Fruit fly (Drosophila melanogaster) whole organism, adult: ENCODE data around the gene CG10508.

Source experiments
- CG11617 ChIP-seq: fragments of 200-800 bp; sonication (Bioruptor generic); optimal IDR thresholded peaks from 2 replicates; lab custom pipeline; 2017; ENCODE audit warnings: mild to moderate bottlenecking, missing biosample characterization, missing genetic modification reagents, missing genetic modification characterization
- CG12768 ChIP-seq: fragments of 200-800 bp; sonication (Bioruptor generic); optimal IDR thresholded peaks from 2 replicates; lab custom pipeline; 2017; ENCODE audit warnings: missing biosample characterization, missing genetic modification characterization, mild to moderate bottlenecking, moderate library complexity, missing genetic modification reagents
- CG14711 ChIP-seq: fragments of 200-800 bp; sonication (Bioruptor generic); optimal IDR thresholded peaks from 2 replicates; lab custom pipeline; 2018; ENCODE audit warnings: missing biosample characterization, mild to moderate bottlenecking, missing genetic modification characterization, moderate library complexity
- CG1620 ChIP-seq: fragments of 200-800 bp; sonication (Bioruptor generic); optimal IDR thresholded peaks from 2 replicates; lab custom pipeline; 2016; ENCODE audit warnings: missing biosample characterization, missing genetic modification characterization
- CG33017 ChIP-seq: fragments of 200-800 bp; sonication (Bioruptor generic); optimal IDR thresholded peaks from 2 replicates; lab custom pipeline; 2018; ENCODE audit warnings: missing biosample characterization, mild to moderate bottlenecking, missing genetic modification characterization, moderate library complexity
- CG5204 ChIP-seq: fragments of 200-800 bp; sonication (Bioruptor generic); optimal IDR thresholded peaks from 2 replicates; lab custom pipeline; 2016; ENCODE audit warnings: missing biosample characterization, missing genetic modification characterization
- CG7045 ChIP-seq: fragments of 200-800 bp; sonication (Bioruptor generic); optimal IDR thresholded peaks from 2 replicates; lab custom pipeline; 2017; ENCODE audit warnings: missing biosample characterization, mild to moderate bottlenecking, missing genetic modification characterization
- CG7101 ChIP-seq: fragments of 200-800 bp; sonication (Bioruptor generic); optimal IDR thresholded peaks from 2 replicates; lab custom pipeline; 2018; ENCODE audit warnings: missing biosample characterization, mild to moderate bottlenecking, missing genetic modification characterization, moderate library complexity
- Clk ChIP-seq: fragments of 200-800 bp; sonication (Bioruptor generic); optimal IDR thresholded peaks from 2 replicates; lab custom pipeline; 2017; ENCODE audit warnings: missing biosample characterization, missing genetic modification characterization
- Crg-1 ChIP-seq: fragments of 200-800 bp; sonication (Bioruptor generic); optimal IDR thresholded peaks from 2 replicates; lab custom pipeline; 2016; ENCODE audit warnings: missing biosample characterization, missing genetic modification characterization
- Hr96 ChIP-seq: fragments of 200-800 bp; sonication (Bioruptor generic); optimal IDR thresholded peaks from 2 replicates; lab custom pipeline; 2016; ENCODE audit warnings: missing biosample characterization, missing genetic modification characterization
- Mnt ChIP-seq: fragments of 200-800 bp; sonication (Bioruptor generic); optimal IDR thresholded peaks from 2 replicates; lab custom pipeline; 2016; ENCODE audit warnings: missing biosample characterization, mild to moderate bottlenecking, missing genetic modification characterization
- bab1 ChIP-seq: fragments of 200-800 bp; sonication (Bioruptor generic); optimal IDR thresholded peaks from 3 replicates; lab custom pipeline; 2019; ENCODE audit warnings: missing biosample characterization, mild to moderate bottlenecking, missing genetic modification characterization, moderate library complexity
- cic ChIP-seq: fragments of 200-800 bp; sonication (Bioruptor generic); optimal IDR thresholded peaks from 2 replicates; lab custom pipeline; 2017; ENCODE audit warnings: missing biosample characterization, mild to moderate bottlenecking, missing genetic modification characterization, moderate library complexity
- cnc ChIP-seq, 2 experiments: fragments of >200 bp; optimal IDR thresholded peaks; 2 replicates each; lab custom pipeline; 2017
- kay ChIP-seq: fragments of 200-800 bp; sonication (Bioruptor generic); peaks from one replicate; lab custom pipeline; 2016; ENCODE audit warnings: missing biosample characterization, missing genetic modification characterization, borderline replicate concordance
- ovo ChIP-seq: fragments of 200-800 bp; sonication (Bioruptor generic); optimal IDR thresholded peaks from 2 replicates; lab custom pipeline; 2016; ENCODE audit warnings: missing biosample characterization, missing genetic modification characterization
- pad ChIP-seq: fragments of 200-800 bp; sonication (Bioruptor generic); optimal IDR thresholded peaks from 3 replicates; lab custom pipeline; 2017; ENCODE audit warnings: missing biosample characterization, missing genetic modification characterization, mild to moderate bottlenecking, moderate library complexity, missing genetic modification reagents
- tj ChIP-seq: fragments of 200-800 bp; sonication (Bioruptor generic); optimal IDR thresholded peaks from 3 replicates; lab custom pipeline; 2017; ENCODE audit warnings: missing biosample characterization, mild to moderate bottlenecking, missing genetic modification characterization, moderate library complexity
- toe ChIP-seq: fragments of 200-800 bp; sonication (Bioruptor generic); optimal IDR thresholded peaks from 2 replicates; lab custom pipeline; 2016; ENCODE audit warnings: missing biosample characterization, missing genetic modification characterization

The CG10508 gene

DNA sequence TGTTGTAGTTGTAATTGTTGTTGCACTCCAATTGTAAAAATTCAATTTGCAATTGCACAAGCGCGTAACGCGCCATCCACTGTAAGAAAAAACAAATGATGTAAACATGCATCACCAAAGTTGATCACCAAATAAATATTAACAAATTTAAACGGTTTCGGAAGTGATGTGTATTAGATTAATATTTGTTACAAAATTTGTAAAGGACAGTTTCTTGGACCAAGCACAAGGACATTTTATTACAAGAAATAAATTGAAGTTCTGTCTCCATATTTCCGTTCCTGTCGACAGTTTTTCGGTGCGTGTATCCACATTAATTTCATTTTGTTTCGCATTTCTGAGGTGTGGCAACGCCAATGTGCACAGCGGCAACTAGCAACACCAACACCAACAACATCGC is 19.7 kb downstream of the CG10508 start:
- TF ChIP-seq Mnt (GFP tag; lab: Kevin White, UChicago) (no peak), CG33017 (tag; lab: Kevin White, UChicago) (no peak), bab1 (GFP tag; lab: Kevin White, UChicago) (no peak), CG7045 (GFP tag; lab: Kevin White, UChicago) (no peak), cic (GFP tag; lab: Kevin White, UChicago) (no peak), cnc (optimal IDR thresholded peaks at IDR 0.05; lab: Kevin White, UChicago) (no peak), CG5204 (no peak), Hr96 (GFP tag; lab: Kevin White, UChicago) (no peak), Clk (no peak), CG1620 (no peak), CG14711 (tag; lab: Kevin White, UChicago) (no peak)

DNA sequence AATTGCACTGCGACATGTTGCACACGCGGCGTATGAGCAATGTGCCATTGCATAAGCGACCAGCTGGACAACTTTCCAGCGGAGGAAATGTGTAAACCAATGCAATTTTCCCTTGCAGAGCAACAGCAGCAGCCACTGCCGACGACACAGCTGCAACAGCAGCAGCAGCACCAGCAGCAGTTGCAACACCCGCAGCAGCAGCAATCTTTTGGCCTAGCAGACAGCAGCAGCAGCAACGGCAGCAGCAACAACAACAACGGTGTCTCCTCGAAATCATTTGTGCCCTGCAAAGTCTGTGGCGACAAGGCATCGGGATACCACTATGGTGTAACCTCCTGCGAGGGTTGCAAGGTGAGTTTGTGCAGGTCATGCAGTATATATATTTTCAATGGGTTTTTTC is 20.7 kb downstream of the CG10508 start:
- TF ChIP-seq Crg-1 (no peak), CG33017 (tag; lab: Kevin White, UChicago) (no peak), CG1620 (no peak), pad (GFP tag; lab: Kevin White, UChicago) (no peak), CG7101 (tag; lab: Kevin White, UChicago) (no peak), bab1 (GFP tag; lab: Kevin White, UChicago) (no peak), cnc (optimal IDR thresholded peaks at IDR 0.05; lab: Kevin White, UChicago) (no peak), Hr96 (GFP tag; lab: Kevin White, UChicago) (no peak), Clk (no peak)

dm6 chr3L:21236959-21237551 is 27.0 kb downstream of the CG10508 start:
- no peak for TF ChIP-seq CG14711 (tag; lab: Kevin White, UChicago)

dm6 chr3L:21238377-21238776 is 28.4 kb downstream of the CG10508 start:
- no peak for TF ChIP-seq CG7101 (tag; lab: Kevin White, UChicago)
- no peak for TF ChIP-seq CG5204
- TF ChIP-seq CG7045 (GFP tag; lab: Kevin White, UChicago) = no peak
- TF ChIP-seq Mnt (GFP tag; lab: Kevin White, UChicago) = no peak
- TF ChIP-seq cnc (optimal IDR thresholded peaks at IDR 0.05; lab: Kevin White, UChicago) = no peak
- no peak for TF ChIP-seq CG33017 (tag; lab: Kevin White, UChicago)
- no peak for TF ChIP-seq Hr96 (GFP tag; lab: Kevin White, UChicago)
- TF ChIP-seq toe (GFP tag; lab: Kevin White, UChicago) = no peak
- no peak for TF ChIP-seq bab1 (GFP tag; lab: Kevin White, UChicago)
- no peak for TF ChIP-seq kay (GFP tag; lab: Kevin White, UChicago)
- TF ChIP-seq CG1620 = no peak
- no peak for TF ChIP-seq ovo (GFP tag; lab: Kevin White, UChicago)
- no peak for TF ChIP-seq CG11617 (GFP tag; lab: Kevin White, UChicago)
- TF ChIP-seq Clk = no peak
- no peak for TF ChIP-seq Crg-1
- no peak for TF ChIP-seq tj (GFP tag; lab: Kevin White, UChicago)

- TF ChIP-seq Mnt (GFP tag; lab: Kevin White, UChicago) (no peak), CG7045 (GFP tag; lab: Kevin White, UChicago) (no peak)
These were observed 30.0 kb downstream of the CG10508 start for dm6 chr3L:21239999-21240509.

DNA sequence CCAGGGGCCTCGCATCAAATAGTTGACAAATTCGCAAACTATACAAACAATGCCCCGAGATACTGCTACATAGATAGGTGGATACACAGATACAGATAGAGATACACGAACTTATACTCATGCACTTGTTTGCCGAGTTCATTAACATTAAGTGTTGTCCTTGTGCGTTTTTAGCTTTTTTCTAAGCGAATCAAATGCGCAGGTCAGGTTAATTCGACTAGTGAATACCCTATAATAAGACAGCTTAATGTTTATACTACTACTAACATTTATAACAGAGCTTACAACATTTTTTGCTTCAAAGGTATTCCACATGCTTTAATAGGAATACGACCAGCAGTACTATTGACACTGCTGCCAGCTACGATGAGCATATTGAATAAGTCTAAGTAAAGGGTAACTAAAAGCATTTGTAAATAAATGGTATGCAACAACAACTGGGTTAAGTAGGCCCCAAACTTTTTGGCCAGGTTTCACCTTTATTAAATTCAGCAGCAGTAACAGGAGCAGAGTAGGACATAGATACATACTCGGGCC is 31.5 kb downstream of the CG10508 start:
- TF ChIP-seq CG5204 (no peak), kay (GFP tag; lab: Kevin White, UChicago) (peak; percentile 40)

- TF ChIP-seq pad (GFP tag; lab: Kevin White, UChicago) (no peak), CG5204 (no peak), CG7045 (GFP tag; lab: Kevin White, UChicago) (no peak), CG7101 (tag; lab: Kevin White, UChicago) (no peak), cnc (optimal IDR thresholded peaks at IDR 0.05; lab: Kevin White, UChicago) (no peak)
These were observed 32.9 kb downstream of the CG10508 start for dm6 chr3L:21242958-21243357.

DNA sequence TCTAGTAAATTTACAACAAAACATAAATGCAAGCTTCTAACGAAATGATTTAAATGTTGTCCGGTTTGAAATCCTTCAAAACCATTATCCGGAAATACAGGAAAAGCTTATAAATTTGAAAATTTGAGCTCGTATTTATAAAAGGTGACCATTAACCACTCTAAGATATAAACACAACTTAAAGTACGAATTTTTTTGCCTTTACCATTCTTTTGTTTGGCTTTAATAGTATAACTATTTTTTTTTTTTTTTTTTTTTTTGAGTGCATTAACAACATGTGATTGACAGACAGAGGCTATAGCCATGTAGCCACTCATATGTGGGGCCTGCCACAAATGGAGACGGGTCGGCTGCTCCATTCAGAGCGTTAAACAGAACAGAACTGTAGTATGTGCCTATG is 33.4 kb downstream of the CG10508 start:
- TF ChIP-seq cic (GFP tag; lab: Kevin White, UChicago) (no peak), CG7101 (tag; lab: Kevin White, UChicago) (no peak), CG33017 (tag; lab: Kevin White, UChicago) (no peak), toe (GFP tag; lab: Kevin White, UChicago) (no peak), CG1620 (no peak), Hr96 (GFP tag; lab: Kevin White, UChicago) (no peak), CG12768 (GFP tag; lab: Kevin White, UChicago) (no peak), CG7045 (GFP tag; lab: Kevin White, UChicago) (no peak), CG5204 (no peak), cnc (optimal IDR thresholded peaks at IDR 0.05; lab: Kevin White, UChicago) (no peak), bab1 (GFP tag; lab: Kevin White, UChicago) (no peak), ovo (GFP tag; lab: Kevin White, UChicago) (no peak), Clk (no peak)
